Fruit fly (Drosophila melanogaster): ENCODE results near the gene Clic.

DNA sequence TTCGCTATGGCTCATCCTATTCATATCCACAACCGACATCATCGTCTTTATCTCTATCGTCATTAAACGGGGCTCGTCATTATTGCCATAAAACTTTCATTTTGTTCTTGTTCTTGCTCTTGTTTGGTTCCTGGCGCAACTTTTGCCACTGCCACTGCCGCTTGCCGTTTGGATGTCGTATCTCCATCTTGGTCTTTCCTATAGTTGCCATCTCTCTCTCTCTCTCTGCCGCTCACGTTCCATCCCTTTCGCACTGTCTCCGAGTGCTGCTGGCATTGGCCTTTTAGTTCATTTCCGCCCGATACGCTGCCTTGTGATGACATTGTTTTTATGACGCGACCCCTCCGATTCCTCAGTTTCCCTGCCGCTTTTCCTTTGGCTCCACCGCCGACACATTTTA lies 29.6 kb downstream of the Clic start:
- TF ChIP-seq Rel (GFP tag; optimal IDR thresholded peaks at IDR 0.05): no peak
- TF ChIP-seq Rel (tag; optimal IDR thresholded peaks at IDR 0.05): no peak
- TF ChIP-seq h (GFP tag; optimal IDR thresholded peaks at IDR 0.05): no peak
- no peak for TF ChIP-seq psq (GFP tag; optimal IDR thresholded peaks at IDR 0.05)
- TF ChIP-seq fru (GFP tag; optimal IDR thresholded peaks at IDR 0.05): no peak
- TF ChIP-seq Hr78 (GFP tag; optimal IDR thresholded peaks at IDR 0.05): no peak
- no peak for TF ChIP-seq Mio (GFP tag; optimal IDR thresholded peaks at IDR 0.05)
- no peak for TF ChIP-seq Jra (GFP tag; optimal IDR thresholded peaks at IDR 0.05)

Data from whole organism, wandering third instar larva.